Fruit fly (Drosophila melanogaster) whole organism, embryonic: ENCODE measurements around the gene CG4210.
A peak's percentile ranks its signal among the peaks of the same experiment; 100 is the strongest.

Experiments used
- Asciz ChIP-seq: fragments of 200-800 bp; sonication (Bioruptor generic); optimal IDR thresholded peaks from 2 replicates; lab custom pipeline; 2017; ENCODE audit warnings: missing biosample characterization, mild to moderate bottlenecking, missing genetic modification characterization, missing genetic modification reagents
- Atf6 ChIP-seq: fragments of 200-800 bp; sonication (Bioruptor generic); IDR thresholded peaks from 2 replicates; pipeline ENCODE4 v1.3.6; 2022; ENCODE audit warnings: missing biosample characterization, missing genetic modification characterization
- CG11504 ChIP-seq: fragments of 200-800 bp; sonication (Bioruptor generic); optimal IDR thresholded peaks from 3 replicates; lab custom pipeline; 2019; ENCODE audit warnings: missing biosample characterization, mild to moderate bottlenecking, missing genetic modification characterization, moderate library complexity
- CG12299 ChIP-seq: fragments of 200-800 bp; sonication (Bioruptor generic); optimal IDR thresholded peaks from 2 replicates; lab custom pipeline; 2018; ENCODE audit warnings: missing biosample characterization, mild to moderate bottlenecking, missing genetic modification characterization
- CG14014 ChIP-seq: fragments of 200-800 bp; sonication (Bioruptor generic); IDR thresholded peaks from 2 replicates; pipeline ENCODE4 v1.3.6; 2022; ENCODE audit warnings: missing biosample characterization, missing genetic modification characterization
- CG16813 ChIP-seq: fragments of 200-800 bp; sonication (Bioruptor generic); IDR thresholded peaks from 3 replicates; pipeline ENCODE4 v1.3.6; 2022; ENCODE audit warnings: missing biosample characterization, missing genetic modification characterization; ENCODE audit not compliant: partially characterized antibody
- CG17186 ChIP-seq: fragments of 200-800 bp; sonication (Bioruptor generic); optimal IDR thresholded peaks from 3 replicates; lab custom pipeline; 2017; ENCODE audit warnings: missing biosample characterization, missing genetic modification reagents, missing genetic modification characterization
- CG17328 ChIP-seq: fragments of 200-800 bp; sonication (Bioruptor generic); IDR thresholded peaks from 2 replicates; pipeline ENCODE4 v1.3.6; 2022; ENCODE audit warnings: missing biosample characterization, missing genetic modification characterization
- CG17612 ChIP-seq: fragments of 200-800 bp; sonication (Bioruptor generic); IDR thresholded peaks from 2 replicates; pipeline ENCODE4 v1.3.6; 2022; ENCODE audit warnings: missing biosample characterization, missing genetic modification characterization
- CG31365 ChIP-seq: fragments of 200-800 bp; sonication (Bioruptor generic); optimal IDR thresholded peaks from 2 replicates; lab custom pipeline; 2018; ENCODE audit warnings: missing biosample characterization, mild to moderate bottlenecking, missing genetic modification characterization
- CG32772 ChIP-seq: fragments of 200-800 bp; sonication (Bioruptor generic); IDR thresholded peaks from 2 replicates; pipeline ENCODE4 v1.3.6; 2022; ENCODE audit warnings: missing biosample characterization, missing genetic modification characterization
- CG3838 ChIP-seq: fragments of 200-800 bp; sonication (Bioruptor generic); optimal IDR thresholded peaks from 3 replicates; lab custom pipeline; 2016; ENCODE audit warnings: missing biosample characterization, missing genetic modification characterization
- CG5953 ChIP-seq: fragments of 200-800 bp; sonication (Bioruptor generic); IDR thresholded peaks from 2 replicates; pipeline ENCODE4 v1.3.6; 2022; ENCODE audit warnings: missing biosample characterization, missing genetic modification characterization
- CG6175 ChIP-seq: fragments of 200-800 bp; sonication (Bioruptor generic); IDR thresholded peaks from 3 replicates; pipeline ENCODE4 v1.3.6; 2022; ENCODE audit warnings: missing biosample characterization, missing genetic modification characterization
- CG6765 ChIP-seq: fragments of 200-800 bp; sonication (Bioruptor generic); optimal IDR thresholded peaks from 3 replicates; lab custom pipeline; 2017; ENCODE audit warnings: missing biosample characterization, mild to moderate bottlenecking, missing genetic modification characterization
- CG6791 ChIP-seq: fragments of 200-800 bp; sonication (Bioruptor generic); IDR thresholded peaks from 3 replicates; pipeline ENCODE4 v1.3.6; 2022; ENCODE audit warnings: missing biosample characterization, missing genetic modification characterization; ENCODE audit not compliant: partially characterized antibody
- CG7556 ChIP-seq: fragments of 200-800 bp; sonication (Bioruptor generic); optimal IDR thresholded peaks from 2 replicates; lab custom pipeline; 2017; ENCODE audit warnings: missing biosample characterization, mild to moderate bottlenecking, missing genetic modification characterization
- CG8089 ChIP-seq: fragments of 200-800 bp; sonication (Bioruptor generic); optimal IDR thresholded peaks from 3 replicates; lab custom pipeline; 2016; ENCODE audit warnings: missing biosample characterization, missing genetic modification characterization
- CG8944 ChIP-seq: fragments of 200-800 bp; sonication (Bioruptor generic); optimal IDR thresholded peaks from 3 replicates; lab custom pipeline; 2016; ENCODE audit warnings: missing biosample characterization, missing genetic modification characterization
- CrebB ChIP-seq: fragments of 200-800 bp; sonication (Bioruptor generic); optimal IDR thresholded peaks from 3 replicates; lab custom pipeline; 2018; ENCODE audit warnings: missing biosample characterization, mild to moderate bottlenecking, missing genetic modification characterization
- Dip3 ChIP-seq: fragments of 200-800 bp; sonication (Bioruptor generic); optimal IDR thresholded peaks from 3 replicates; lab custom pipeline; 2016; ENCODE audit warnings: missing biosample characterization, missing genetic modification characterization
- GATAe ChIP-seq: fragments of 200-800 bp; sonication (Bioruptor generic); conservative IDR thresholded peaks from 2 replicates; pipeline ENCODE4 v1.3.6; 2022; ENCODE audit warnings: missing biosample characterization, missing genetic modification characterization
- H2.0 ChIP-seq: fragments of 200-800 bp; sonication (Bioruptor generic); IDR thresholded peaks from 2 replicates; pipeline ENCODE4 v1.3.6; 2022; ENCODE audit warnings: missing biosample characterization, missing genetic modification characterization
- HLH54F ChIP-seq: fragments of 200-800 bp; sonication (Bioruptor generic); optimal IDR thresholded peaks from 3 replicates; lab custom pipeline; 2016; ENCODE audit warnings: missing biosample characterization, missing genetic modification characterization
- HmgD ChIP-seq: fragments of 200-800 bp; sonication (Bioruptor generic); optimal IDR thresholded peaks from 3 replicates; lab custom pipeline; 2016; ENCODE audit warnings: missing biosample characterization, missing genetic modification characterization
- HmgZ ChIP-seq: fragments of 200-800 bp; sonication (Bioruptor generic); optimal IDR thresholded peaks from 2 replicates; lab custom pipeline; 2018; ENCODE audit warnings: missing biosample characterization, mild to moderate bottlenecking, missing genetic modification characterization
- Hmr ChIP-seq: fragments of 200-800 bp; sonication (Bioruptor generic); optimal IDR thresholded peaks from 3 replicates; lab custom pipeline; 2017; ENCODE audit warnings: mild to moderate bottlenecking, missing biosample characterization, missing genetic modification reagents, missing genetic modification characterization
- Hsf ChIP-seq: fragments of 200-800 bp; sonication (Bioruptor generic); optimal IDR thresholded peaks from 3 replicates; lab custom pipeline; 2016; ENCODE audit warnings: missing biosample characterization, missing genetic modification characterization
- Lim3 ChIP-seq: fragments of 200-800 bp; sonication (Bioruptor generic); IDR thresholded peaks from 2 replicates; pipeline ENCODE4 v1.3.6; 2022; ENCODE audit warnings: missing biosample characterization, missing genetic modification characterization
- Oli ChIP-seq: fragments of 200-800 bp; sonication (Bioruptor generic); optimal IDR thresholded peaks from 2 replicates; lab custom pipeline; 2018; ENCODE audit warnings: missing biosample characterization, mild to moderate bottlenecking, missing genetic modification characterization, moderate library complexity
- Scr ChIP-seq: fragments of 200-800 bp; sonication (Bioruptor generic); IDR thresholded peaks from 2 replicates; pipeline ENCODE4 v1.3.6; 2022; ENCODE audit warnings: missing biosample characterization, missing genetic modification characterization; ENCODE audit not compliant: partially characterized antibody
- Trl ChIP-seq, 3 experiments: fragments of >200 bp in 2 of 3; fragments of 200-800 bp in 1 of 3; sonication (Bioruptor generic) in 1 of 3; optimal IDR thresholded peaks; 2 replicates in 1 of 3; 3 replicates in 2 of 3; lab custom pipeline; 2016 to 2017; ENCODE audit warnings: missing biosample characterization in 1 of 3, missing genetic modification characterization in 1 of 3
- abd-A ChIP-seq: fragments of 200-800 bp; sonication (Bioruptor generic); optimal IDR thresholded peaks from 3 replicates; lab custom pipeline; 2019; ENCODE audit warnings: missing biosample characterization, mild to moderate bottlenecking, missing genetic modification characterization, moderate library complexity
- bcd ChIP-seq: fragments of 200-800 bp; sonication (Bioruptor generic); optimal IDR thresholded peaks from 2 replicates; lab custom pipeline; 2017; ENCODE audit warnings: missing biosample characterization, mild to moderate bottlenecking, missing genetic modification characterization
- caup ChIP-seq: fragments of 200-800 bp; sonication (Bioruptor generic); optimal IDR thresholded peaks from 3 replicates; lab custom pipeline; 2017; ENCODE audit warnings: missing biosample characterization, mild to moderate bottlenecking, missing genetic modification characterization, moderate library complexity; ENCODE audit not compliant: severe bottlenecking
- crc ChIP-seq: fragments of 200-800 bp; sonication (Bioruptor generic); optimal IDR thresholded peaks from 2 replicates; lab custom pipeline; 2016; ENCODE audit warnings: missing biosample characterization, missing genetic modification characterization
- dpn ChIP-seq, 2 experiments: fragments of 200-800 bp; sonication (Bioruptor generic); optimal IDR thresholded peaks; 3 replicates each; lab custom pipeline; 2016; ENCODE audit warnings: missing biosample characterization in 2 of 2, missing genetic modification characterization in 2 of 2
- dysf ChIP-seq: fragments of 200-800 bp; sonication (Bioruptor generic); IDR thresholded peaks from 3 replicates; pipeline ENCODE4 v1.3.6; 2022; ENCODE audit warnings: missing biosample characterization, missing genetic modification characterization
- grn ChIP-seq: fragments of 200-800 bp; sonication (Bioruptor generic); optimal IDR thresholded peaks from 3 replicates; lab custom pipeline; 2017; ENCODE audit warnings: missing biosample characterization, missing genetic modification characterization
- hbn ChIP-seq: fragments of 200-800 bp; sonication (Bioruptor generic); IDR thresholded peaks from 2 replicates; pipeline ENCODE4 v1.3.6; 2022; ENCODE audit warnings: missing biosample characterization, missing genetic modification characterization; ENCODE audit not compliant: partially characterized antibody
- insv ChIP-seq, 2 experiments: fragments of 200-800 bp; sonication (Bioruptor generic); optimal IDR thresholded peaks; 3 replicates each; lab custom pipeline; 2016 to 2018; ENCODE audit warnings: missing biosample characterization in 2 of 2, missing genetic modification characterization in 2 of 2
- jumu ChIP-seq: fragments of 200-800 bp; sonication (Bioruptor generic); optimal IDR thresholded peaks from 3 replicates; lab custom pipeline; 2016; ENCODE audit warnings: missing biosample characterization, missing genetic modification characterization
- kah ChIP-seq: fragments of 200-800 bp; sonication (Bioruptor generic); optimal IDR thresholded peaks from 2 replicates; lab custom pipeline; 2018; ENCODE audit warnings: missing biosample characterization, mild to moderate bottlenecking, missing genetic modification characterization
- ken ChIP-seq: fragments of 200-800 bp; sonication (Bioruptor generic); IDR thresholded peaks from 3 replicates; pipeline ENCODE4 v1.3.6; 2022; ENCODE audit warnings: missing biosample characterization, missing genetic modification characterization
- kni ChIP-seq: fragments of 200-800 bp; sonication (Bioruptor generic); optimal IDR thresholded peaks from 3 replicates; lab custom pipeline; 2017; ENCODE audit warnings: mild to moderate bottlenecking, missing biosample characterization, missing genetic modification reagents, missing genetic modification characterization
- oc ChIP-seq: fragments of 200-800 bp; sonication (Bioruptor generic); optimal IDR thresholded peaks from 2 replicates; lab custom pipeline; 2018; ENCODE audit warnings: missing biosample characterization, mild to moderate bottlenecking, missing genetic modification characterization, moderate library complexity
- org-1 ChIP-seq: fragments of 200-800 bp; sonication (Bioruptor generic); optimal IDR thresholded peaks from 2 replicates; lab custom pipeline; 2017; ENCODE audit warnings: missing biosample characterization, missing genetic modification characterization
- ranshi ChIP-seq: fragments of 200-800 bp; sonication (Bioruptor generic); IDR thresholded peaks from 2 replicates; pipeline ENCODE4 v1.3.6; 2022; ENCODE audit warnings: missing biosample characterization, missing genetic modification characterization
- sqz ChIP-seq: fragments of 200-800 bp; sonication (Bioruptor generic); optimal IDR thresholded peaks from 3 replicates; lab custom pipeline; 2018; ENCODE audit warnings: missing biosample characterization, mild to moderate bottlenecking, missing genetic modification characterization
- twi ChIP-seq: fragments of 200-800 bp; optimal IDR thresholded peaks from 2 replicates; lab custom pipeline; 2019; ENCODE audit warnings: missing biosample characterization, mild to moderate bottlenecking, missing genetic modification characterization, moderate library complexity

CG4210 gene

DNA sequence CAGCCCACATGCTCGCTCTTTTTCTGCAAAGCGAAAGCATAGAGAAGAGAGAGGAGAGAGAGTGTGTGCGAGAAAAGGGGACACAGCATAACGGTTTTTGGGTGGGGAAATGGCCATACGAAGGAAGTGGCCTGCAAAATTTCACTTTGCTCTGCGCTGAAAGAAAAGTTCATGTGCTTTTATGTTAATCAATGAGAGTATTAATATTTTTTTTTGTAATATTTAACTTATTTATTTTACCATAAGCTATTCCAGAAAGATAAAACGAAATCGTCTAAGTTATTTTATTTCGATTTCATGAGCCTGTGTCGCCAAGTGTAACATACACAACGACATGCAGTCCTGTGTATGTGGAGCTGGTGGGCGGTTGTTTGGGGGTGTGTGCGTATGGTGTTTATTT, 36.7 kb downstream of the CG4210 start (continued):
- TF ChIP-seq CG8089 (GFP tag; lab: Kevin White, UChicago) (no peak), abd-A (tag; lab: Kevin White, UChicago) (no peak), GATAe (GFP tag; lab: Robert Waterston, UW) (0 out of 2 replicates have a peak, but pooled peaks have one; percentile 14), CG16813 (GFP tag; lab: Robert Waterston, UW) (no peak), ken (GFP tag; lab: Robert Waterston, UW) (peak; percentile 65; the same call in 1 of the 3 replicates), CG17612 (GFP tag; lab: Robert Waterston, UW) (peak; percentile 52; the same call in 1 of the 2 replicates), CG32772 (GFP tag; lab: Robert Waterston, UW) (peak; percentile 69), HmgD (no peak), HmgZ (tag; lab: Kevin White, UChicago) (peak; percentile 67), grn (GFP tag; lab: Kevin White, UChicago) (no peak), ranshi (GFP tag; lab: Robert Waterston, UW) (peak; percentile 72), dpn (GFP tag; optimal IDR thresholded peaks at IDR 0.05; lab: Kevin White, UChicago) (peak in 1 of 2 experiments; percentile 49), crc (no peak), insv (GFP tag; optimal IDR thresholded peaks at IDR 0.05; lab: Kevin White, UChicago) (no peak), CG17186 (GFP tag; lab: Kevin White, UChicago) (no peak), CG7556 (GFP tag; lab: Kevin White, UChicago) (peak; percentile 87), dysf (GFP tag; lab: Robert Waterston, UW) (peak; percentile 82), sqz (GFP tag; lab: Kevin White, UChicago) (no peak), hbn (GFP tag; lab: Robert Waterston, UW) (no peak), jumu (GFP tag; lab: Kevin White, UChicago) (no peak), Dip3 (GFP tag; lab: Kevin White, UChicago) (peak; percentile 34), kah (GFP tag; lab: Kevin White, UChicago) (no peak), CG11504 (tag; lab: Kevin White, UChicago) (no peak), Trl (optimal IDR thresholded peaks at IDR 0.05; lab: Kevin White, UChicago) (peak; percentile 47 to 60), Trl (GFP tag; optimal IDR thresholded peaks at IDR 0.05; lab: Kevin White, UChicago) (no peak), twi (tag; lab: Kevin White, UChicago) (no peak), CG12299 (tag; lab: Kevin White, UChicago) (peak; percentile 71), CG6765 (peak; percentile 47), CG6175 (GFP tag; lab: Robert Waterston, UW) (0 out of 3 replicates have a peak, but pooled peaks have one; percentile 57), oc (tag; lab: Kevin White, UChicago) (no peak), CG6791 (GFP tag; lab: Robert Waterston, UW) (no peak), CG17328 (GFP tag; lab: Robert Waterston, UW) (peak; percentile 76), Oli (tag; lab: Kevin White, UChicago) (no peak), Scr (no peak), kni (GFP tag; lab: Kevin White, UChicago) (no peak), CG8944 (no peak), CG5953 (GFP tag; lab: Robert Waterston, UW) (peak; percentile 54; the same call in 1 of the 2 replicates), org-1 (GFP tag; lab: Kevin White, UChicago) (peak; percentile 62), CG3838 (GFP tag; lab: Kevin White, UChicago) (no peak), CG31365 (tag; lab: Kevin White, UChicago) (no peak), Atf6 (peak; percentile 86), HLH54F (peak; percentile 32), bcd (GFP tag; lab: Kevin White, UChicago) (peak; percentile 65), Asciz (GFP tag; lab: Kevin White, UChicago) (no peak), H2.0 (GFP tag; lab: Robert Waterston, UW) (peak; percentile 58), Lim3 (0 out of 2 replicates have a peak, but pooled peaks have one; percentile 31), CG14014 (GFP tag; lab: Robert Waterston, UW) (peak; percentile 83), CrebB (tag; lab: Kevin White, UChicago) (peak; percentile 67), Hmr (GFP tag; lab: Kevin White, UChicago) (peak; percentile 93), caup (GFP tag; lab: Kevin White, UChicago) (no peak), Hsf (GFP tag; lab: Kevin White, UChicago) (peak; percentile 45)
